Worm (Caenorhabditis elegans) whole organism, L2 larva: ENCODE data around the gene cyy-1.

Experiments used
- C34F6.9 ChIP-seq: fragments of 150-350 bp; optimal IDR thresholded peaks from 2 replicates; lab custom pipeline; 2014; ENCODE audit warnings: missing biosample characterization, missing genetic modification characterization
- F13H6.1 ChIP-seq: sonication (generic microtip); optimal IDR thresholded peaks from 2 replicates; lab custom pipeline; 2016; ENCODE audit warnings: missing genetic modification characterization, missing compliant biosample characterization
- R02D3.7 ChIP-seq: fragments of 150-350 bp; optimal IDR thresholded peaks from 2 replicates; lab custom pipeline; 2014; ENCODE audit warnings: missing biosample characterization, missing genetic modification characterization
- Y55F3AM.14 ChIP-seq: fragments of 200-800 bp; sonication (Bioruptor generic); optimal IDR thresholded peaks from 2 replicates; lab custom pipeline; 2018; ENCODE audit warnings: mild to moderate bottlenecking, missing genetic modification characterization, missing compliant biosample characterization
- ZK546.5 ChIP-seq: sonication (generic microtip); optimal IDR thresholded peaks from 2 replicates; lab custom pipeline; 2017; ENCODE audit warnings: missing biosample characterization, missing genetic modification characterization
- alr-1 ChIP-seq: fragments of 150-350 bp; optimal IDR thresholded peaks from 2 replicates; lab custom pipeline; 2014; ENCODE audit warnings: missing biosample characterization, missing genetic modification characterization
- aly-2 ChIP-seq: fragments of 150-350 bp; optimal IDR thresholded peaks from 2 replicates; lab custom pipeline; 2014; ENCODE audit warnings: missing biosample characterization, missing genetic modification characterization
- ama-1 ChIP-seq: fragments of 150-350 bp; optimal IDR thresholded peaks from 2 replicates; lab custom pipeline; 2018; ENCODE audit warnings: inconsistent platforms
- blmp-1 ChIP-seq: sonication (generic microtip); optimal IDR thresholded peaks from 2 replicates; lab custom pipeline; 2017; ENCODE audit warnings: missing genetic modification characterization, mild to moderate bottlenecking, missing compliant biosample characterization, antibody characterized with exemption, moderate library complexity; ENCODE audit not compliant: insufficient read depth
- ceh-16 ChIP-seq: fragments of 150-350 bp; optimal IDR thresholded peaks from 2 replicates; lab custom pipeline; 2014; ENCODE audit warnings: missing biosample characterization, missing genetic modification characterization
- ceh-82 ChIP-seq: fragments of 150-350 bp; optimal IDR thresholded peaks from 2 replicates; lab custom pipeline; 2014; ENCODE audit warnings: missing biosample characterization, missing genetic modification characterization
- crh-2 ChIP-seq: sonication (generic microtip); optimal IDR thresholded peaks from 2 replicates; lab custom pipeline; 2017; ENCODE audit warnings: missing biosample characterization, missing genetic modification characterization
- dmd-4 ChIP-seq: sonication (generic microtip); optimal IDR thresholded peaks from 2 replicates; lab custom pipeline; 2017; ENCODE audit warnings: missing biosample characterization, missing genetic modification characterization
- egl-27 ChIP-seq: sonication (generic microtip); optimal IDR thresholded peaks from 3 replicates; lab custom pipeline; 2017; ENCODE audit warnings: missing biosample characterization, missing genetic modification reagents, missing genetic modification characterization
- elt-1 ChIP-seq: fragments of 150-350 bp; optimal IDR thresholded peaks from 2 replicates; lab custom pipeline; 2014; ENCODE audit warnings: missing biosample characterization, missing genetic modification characterization
- elt-3 ChIP-seq: sonication (generic microtip); optimal IDR thresholded peaks from 2 replicates; lab custom pipeline; 2017; ENCODE audit warnings: missing biosample characterization, missing genetic modification characterization
- fos-1 ChIP-seq: fragments of 150-350 bp; optimal IDR thresholded peaks from 2 replicates; lab custom pipeline; 2014; ENCODE audit warnings: missing biosample characterization, missing genetic modification characterization
- gmeb-1 ChIP-seq: fragments of 150-350 bp; optimal IDR thresholded peaks from 2 replicates; lab custom pipeline; 2014; ENCODE audit warnings: missing biosample characterization, missing genetic modification characterization
- lin-11 ChIP-seq: fragments of 150-350 bp; sonication (generic microtip); optimal IDR thresholded peaks from 2 replicates; lab custom pipeline; 2014; ENCODE audit warnings: missing biosample characterization, missing genetic modification characterization, inconsistent platforms, mixed read lengths
- lin-13 ChIP-seq: fragments of 150-350 bp; optimal IDR thresholded peaks from 2 replicates; lab custom pipeline; 2014; ENCODE audit warnings: missing biosample characterization, missing genetic modification reagents, missing genetic modification characterization
- lin-39 ChIP-seq: fragments of 150-350 bp; optimal IDR thresholded peaks from 2 replicates; lab custom pipeline; 2014; ENCODE audit warnings: missing biosample characterization, missing genetic modification reagents, missing genetic modification characterization
- lsy-2 ChIP-seq, 2 experiments: fragments of 150-350 bp in 1 of 2; sonication (generic microtip) in 1 of 2; optimal IDR thresholded peaks; 2 replicates each; lab custom pipeline; 2014 to 2017; ENCODE audit warnings: missing biosample characterization in 2 of 2, missing genetic modification characterization in 2 of 2
- mab-5 ChIP-seq: fragments of 150-350 bp; optimal IDR thresholded peaks from 2 replicates; lab custom pipeline; 2014; ENCODE audit warnings: missing biosample characterization, missing genetic modification characterization
- mbf-1 ChIP-seq: sonication (generic microtip); optimal IDR thresholded peaks from 2 replicates; lab custom pipeline; 2017; ENCODE audit warnings: missing biosample characterization, missing genetic modification characterization
- mdl-1 ChIP-seq, 2 experiments: fragments of 150-350 bp in 1 of 2; sonication (generic microtip) in 1 of 2; optimal IDR thresholded peaks; 2 replicates each; lab custom pipeline; 2017; ENCODE audit warnings: missing biosample characterization in 2 of 2, missing genetic modification characterization in 2 of 2
- nhr-10 ChIP-seq: sonication (generic microtip); optimal IDR thresholded peaks from 2 replicates; lab custom pipeline; 2017; ENCODE audit warnings: missing biosample characterization, missing genetic modification characterization
- nhr-11 ChIP-seq: fragments of 150-350 bp; optimal IDR thresholded peaks from 2 replicates; lab custom pipeline; 2014; ENCODE audit warnings: missing biosample characterization, missing genetic modification characterization
- nhr-12 ChIP-seq: fragments of 150-350 bp; optimal IDR thresholded peaks from 2 replicates; lab custom pipeline; 2014; ENCODE audit warnings: missing biosample characterization, missing genetic modification characterization
- nhr-129 ChIP-seq: fragments of 150-350 bp; optimal IDR thresholded peaks from 2 replicates; lab custom pipeline; 2014; ENCODE audit warnings: missing biosample characterization, missing genetic modification characterization
- nhr-21 ChIP-seq: fragments of 150-350 bp; optimal IDR thresholded peaks from 2 replicates; lab custom pipeline; 2014; ENCODE audit warnings: missing biosample characterization, missing genetic modification characterization
- nhr-23 ChIP-seq: fragments of 150-350 bp; optimal IDR thresholded peaks from 2 replicates; lab custom pipeline; 2014; ENCODE audit warnings: missing biosample characterization, missing genetic modification reagents, missing genetic modification characterization
- nhr-237 ChIP-seq: fragments of 150-350 bp; optimal IDR thresholded peaks from 2 replicates; lab custom pipeline; 2014; ENCODE audit warnings: missing biosample characterization, missing genetic modification characterization
- nhr-25 ChIP-seq: fragments of 150-350 bp; sonication (generic microtip); optimal IDR thresholded peaks from 3 replicates; lab custom pipeline; 2014; ENCODE audit warnings: missing biosample characterization, missing genetic modification characterization
- nhr-6 ChIP-seq: fragments of 150-350 bp; optimal IDR thresholded peaks from 2 replicates; lab custom pipeline; 2014; ENCODE audit warnings: missing biosample characterization, missing genetic modification characterization
- nhr-77 ChIP-seq: fragments of 150-350 bp; optimal IDR thresholded peaks from 2 replicates; lab custom pipeline; 2014; ENCODE audit warnings: missing biosample characterization, missing genetic modification characterization
- peb-1 ChIP-seq: fragments of 150-350 bp; optimal IDR thresholded peaks from 2 replicates; lab custom pipeline; 2014; ENCODE audit warnings: missing biosample characterization, missing genetic modification characterization
- sem-4 ChIP-seq: fragments of 150-350 bp; optimal IDR thresholded peaks from 2 replicates; lab custom pipeline; 2014; ENCODE audit warnings: missing biosample characterization, missing genetic modification reagents, missing genetic modification characterization
- skn-1 ChIP-seq: sonication (generic microtip); optimal IDR thresholded peaks from 2 replicates; lab custom pipeline; 2017; ENCODE audit warnings: missing biosample characterization, missing genetic modification characterization
- sma-3 ChIP-seq: sonication (generic microtip); optimal IDR thresholded peaks from 2 replicates; lab custom pipeline; 2016; ENCODE audit warnings: missing genetic modification reagents, missing genetic modification characterization, missing compliant biosample characterization
- sma-9 ChIP-seq, 2 experiments: fragments of 150-350 bp in 1 of 2; sonication (generic microtip) in 1 of 2; optimal IDR thresholded peaks; 2 replicates each; lab custom pipeline; 2014 to 2016; ENCODE audit warnings: missing genetic modification characterization in 2 of 2, mild to moderate bottlenecking in 1 of 2, missing biosample characterization in 1 of 2, missing compliant biosample characterization in 1 of 2, missing genetic modification reagents in 1 of 2, moderate library complexity in 1 of 2
- snpc-4 ChIP-seq: fragments of 150-350 bp; optimal IDR thresholded peaks from 2 replicates; lab custom pipeline; 2014; ENCODE audit warnings: missing biosample characterization, missing genetic modification characterization
- unc-39 ChIP-seq: fragments of 150-350 bp; optimal IDR thresholded peaks from 2 replicates; lab custom pipeline; 2014; ENCODE audit warnings: missing biosample characterization, missing genetic modification characterization
- unc-55 ChIP-seq: fragments of 150-350 bp; sonication (generic microtip); optimal IDR thresholded peaks from 3 replicates; lab custom pipeline; 2014; ENCODE audit warnings: missing biosample characterization, missing genetic modification reagents, missing genetic modification characterization
- unc-62 ChIP-seq: fragments of 150-350 bp; optimal IDR thresholded peaks from 2 replicates; lab custom pipeline; 2014; ENCODE audit warnings: missing biosample characterization, missing genetic modification reagents, missing genetic modification characterization
- zag-1 ChIP-seq: fragments of 150-350 bp; optimal IDR thresholded peaks from 2 replicates; lab custom pipeline; 2014; ENCODE audit warnings: missing biosample characterization, missing genetic modification characterization
- ztf-1 ChIP-seq: fragments of 200-800 bp; sonication (Bioruptor generic); conservative IDR thresholded peaks from 2 replicates; pipeline ENCODE4 v1.3.6; 2022; ENCODE audit warnings: missing genetic modification characterization, missing compliant biosample characterization
- ztf-11 ChIP-seq: sonication (generic microtip); optimal IDR thresholded peaks from 2 replicates; lab custom pipeline; 2017; ENCODE audit warnings: missing biosample characterization, missing genetic modification characterization
- ztf-4 ChIP-seq: fragments of 150-350 bp; optimal IDR thresholded peaks from 2 replicates; lab custom pipeline; 2014; ENCODE audit warnings: missing biosample characterization, missing genetic modification characterization

cyy-1 gene

ce11 chrIII:8405449-8405962, at the start of gene cyy-1, which contains the start of gene ubxn-4:
TSS of gene cyy-1 (plus strand) at chrIII:8405874.
TSS of gene ubxn-4 (minus strand) at chrIII:8405562.
- TF ChIP-seq elt-1 (tag; lab: Kevin White, UChicago): no peak
- TF ChIP-seq lsy-2 (tag; optimal IDR thresholded peaks at IDR 0.05; lab: Kevin White, UChicago): peak in 1 of 2 experiments; percentile 11
- peak; percentile 38 for TF ChIP-seq unc-55 (GFP tag; lab: Kevin White, UChicago)

ce11 chrIII:8356407-8356881, 49.2 kb upstream of the cyy-1 start:
- peak; percentile 85 for TF ChIP-seq F13H6.1 (tag; lab: Kevin White, UChicago)
- TF ChIP-seq ztf-4 (tag; lab: Kevin White, UChicago): peak; percentile 75
- no peak for TF ChIP-seq ZK546.5 (tag; lab: Kevin White, UChicago)
- TF ChIP-seq ceh-82 (tag; lab: Kevin White, UChicago): no peak
- peak; percentile 51 for TF ChIP-seq zag-1 (tag; lab: Kevin White, UChicago)
- TF ChIP-seq nhr-77: no peak
- TF ChIP-seq Y55F3AM.14 (GFP tag; lab: Kevin White, UChicago): no peak
- no peak for TF ChIP-seq ama-1 (lab: Kevin White, UChicago)
- peak; percentile 92 for TF ChIP-seq nhr-129
- TF ChIP-seq nhr-25 (tag; lab: Kevin White, UChicago): peak; percentile 67
- TF ChIP-seq unc-39: no peak
- TF ChIP-seq sem-4 (tag; lab: Kevin White, UChicago): peak; percentile 91
- TF ChIP-seq peb-1: no peak
- no peak for TF ChIP-seq nhr-23 (tag; lab: Kevin White, UChicago)
- peak; percentile 62 for TF ChIP-seq fos-1 (tag; lab: Kevin White, UChicago)
- no peak for TF ChIP-seq nhr-10
- TF ChIP-seq nhr-21: peak; percentile 56
- TF ChIP-seq ztf-11 (tag; lab: Kevin White, UChicago): no peak
- TF ChIP-seq ztf-1 (GFP tag; lab: Robert Waterston, UW): no peak
- TF ChIP-seq egl-27 (tag; lab: Kevin White, UChicago): no peak
- peak; percentile 66 for TF ChIP-seq sma-3 (GFP tag; lab: Kevin White, UChicago)
- TF ChIP-seq elt-1 (tag; lab: Kevin White, UChicago): no peak
- no peak for TF ChIP-seq unc-62
- peak; percentile 44 for TF ChIP-seq mab-5 (tag; lab: Kevin White, UChicago)
- TF ChIP-seq R02D3.7 (tag; lab: Kevin White, UChicago): no peak
- TF ChIP-seq skn-1 (tag; lab: Kevin White, UChicago): peak; percentile 1
- TF ChIP-seq lsy-2 (tag; optimal IDR thresholded peaks at IDR 0.05; lab: Kevin White, UChicago): peak; percentile 70 to 91
- no peak for TF ChIP-seq nhr-12
- peak; percentile 85 for TF ChIP-seq nhr-6 (tag; lab: Kevin White, UChicago)
- TF ChIP-seq alr-1 (tag; lab: Kevin White, UChicago): no peak
- TF ChIP-seq nhr-11 (tag; lab: Kevin White, UChicago): no peak
- TF ChIP-seq C34F6.9 (tag; lab: Kevin White, UChicago): peak; percentile 94
- peak; percentile 48 for TF ChIP-seq blmp-1 (tag; lab: Kevin White, UChicago)
- TF ChIP-seq lin-13 (GFP tag; lab: Kevin White, UChicago): peak; percentile 71
- no peak for TF ChIP-seq nhr-237 (tag; lab: Kevin White, UChicago)
- TF ChIP-seq lin-11: peak; percentile 28
- peak; percentile 75 for TF ChIP-seq sma-9 (GFP tag; optimal IDR thresholded peaks at IDR 0.05; lab: Kevin White, UChicago)
- TF ChIP-seq sma-9 (tag; optimal IDR thresholded peaks at IDR 0.05; lab: Kevin White, UChicago): no peak
- peak in 1 of 2 experiments; percentile 57 for TF ChIP-seq mdl-1 (tag; optimal IDR thresholded peaks at IDR 0.05; lab: Kevin White, UChicago)
- peak; percentile 91 for TF ChIP-seq crh-2 (tag; lab: Kevin White, UChicago)
- TF ChIP-seq gmeb-1: peak; percentile 31
- no peak for TF ChIP-seq elt-3 (tag; lab: Kevin White, UChicago)
- no peak for TF ChIP-seq mbf-1 (tag; lab: Kevin White, UChicago)
- TF ChIP-seq snpc-4 (tag; lab: Kevin White, UChicago): peak; percentile 70
- TF ChIP-seq dmd-4 (tag; lab: Kevin White, UChicago): peak; percentile 25
- TF ChIP-seq lin-39: no peak
- no peak for TF ChIP-seq ceh-16
- TF ChIP-seq aly-2: no peak
- TF ChIP-seq unc-55 (GFP tag; lab: Kevin White, UChicago): peak; percentile 91
